Fruit fly (Drosophila melanogaster) whole organism, prepupa: ENCODE data around the gene CG7567.
A peak's percentile ranks its signal among the peaks of the same experiment; 100 is the strongest.

ENCODE experiments used
- Blimp-1 ChIP-seq: fragments of 200-800 bp; sonication (Bioruptor generic); optimal IDR thresholded peaks from 3 replicates; lab custom pipeline; 2017; ENCODE audit warnings: missing biosample characterization, missing genetic modification characterization, mild to moderate bottlenecking, moderate library complexity, missing genetic modification reagents
- CG10631 ChIP-seq: fragments of 200-800 bp; sonication (Bioruptor generic); optimal IDR thresholded peaks from 2 replicates; lab custom pipeline; 2016; ENCODE audit warnings: missing biosample characterization, missing genetic modification characterization
- CG10669 ChIP-seq: fragments of 200-800 bp; sonication (Bioruptor generic); optimal IDR thresholded peaks from 3 replicates; lab custom pipeline; 2018; ENCODE audit warnings: missing biosample characterization, mild to moderate bottlenecking, missing genetic modification characterization, moderate library complexity
- CG11762 ChIP-seq: fragments of 200-800 bp; sonication (Bioruptor generic); optimal IDR thresholded peaks from 3 replicates; lab custom pipeline; 2016; ENCODE audit warnings: missing biosample characterization, missing genetic modification characterization; ENCODE audit not compliant: insufficient read depth
- CG11902 ChIP-seq: fragments of 200-800 bp; sonication (Bioruptor generic); optimal IDR thresholded peaks from 3 replicates; lab custom pipeline; 2016; ENCODE audit warnings: missing biosample characterization, missing genetic modification characterization
- CG15336 ChIP-seq: fragments of 200-800 bp; sonication (Bioruptor generic); IDR thresholded peaks from 2 replicates; pipeline ENCODE4 v1.3.6; 2022; ENCODE audit warnings: missing biosample characterization, missing genetic modification characterization
- CG1621 ChIP-seq: fragments of 200-800 bp; sonication (Bioruptor generic); optimal IDR thresholded peaks from 3 replicates; lab custom pipeline; 2018; ENCODE audit warnings: missing biosample characterization, mild to moderate bottlenecking, missing genetic modification characterization
- CG16779 ChIP-seq: fragments of 200-800 bp; sonication (Bioruptor generic); optimal IDR thresholded peaks from 3 replicates; lab custom pipeline; 2017; ENCODE audit warnings: missing biosample characterization, mild to moderate bottlenecking, missing genetic modification characterization
- CG3032 ChIP-seq: fragments of 200-800 bp; optimal IDR thresholded peaks from 2 replicates; lab custom pipeline; 2019; ENCODE audit warnings: missing biosample characterization, mild to moderate bottlenecking, missing genetic modification characterization, moderate library complexity
- CG32006 ChIP-seq: fragments of 200-800 bp; sonication (Bioruptor generic); optimal IDR thresholded peaks from 3 replicates; lab custom pipeline; 2017; ENCODE audit warnings: missing biosample characterization, mild to moderate bottlenecking, missing genetic modification characterization
- CG34406 ChIP-seq: fragments of 200-800 bp; sonication (Bioruptor generic); optimal IDR thresholded peaks from 3 replicates; lab custom pipeline; 2016; ENCODE audit warnings: missing biosample characterization, missing genetic modification characterization
- CG4318 ChIP-seq: fragments of 200-800 bp; sonication (Bioruptor generic); optimal IDR thresholded peaks from 3 replicates; lab custom pipeline; 2017; ENCODE audit warnings: missing biosample characterization, mild to moderate bottlenecking, missing genetic modification characterization
- CG6163 ChIP-seq: fragments of 200-800 bp; sonication (Bioruptor generic); IDR thresholded peaks from 3 replicates; pipeline ENCODE4 v1.3.6; 2022; ENCODE audit warnings: missing biosample characterization, missing genetic modification characterization
- CG6276 ChIP-seq: fragments of 200-800 bp; sonication (Bioruptor generic); optimal IDR thresholded peaks from 2 replicates; lab custom pipeline; 2017; ENCODE audit warnings: missing biosample characterization, mild to moderate bottlenecking, missing genetic modification characterization
- CG6792 ChIP-seq: fragments of 200-800 bp; sonication (Bioruptor generic); optimal IDR thresholded peaks from 3 replicates; lab custom pipeline; 2016; ENCODE audit warnings: missing biosample characterization, missing genetic modification characterization
- CG6808 ChIP-seq: fragments of 200-800 bp; sonication (Bioruptor generic); optimal IDR thresholded peaks from 3 replicates; lab custom pipeline; 2017; ENCODE audit warnings: missing biosample characterization, missing genetic modification characterization, mild to moderate bottlenecking, moderate library complexity, missing genetic modification reagents
- CG6854 ChIP-seq: fragments of 200-800 bp; sonication (Bioruptor generic); optimal IDR thresholded peaks from 2 replicates; lab custom pipeline; 2017; ENCODE audit warnings: missing biosample characterization, mild to moderate bottlenecking, missing genetic modification characterization
- CG7368 ChIP-seq: fragments of 200-800 bp; sonication (Bioruptor generic); optimal IDR thresholded peaks from 3 replicates; lab custom pipeline; 2016; ENCODE audit warnings: missing biosample characterization, missing genetic modification characterization
- CG8319 ChIP-seq: fragments of 200-800 bp; sonication (Bioruptor generic); optimal IDR thresholded peaks from 3 replicates; lab custom pipeline; 2016; ENCODE audit warnings: missing biosample characterization, missing genetic modification characterization
- CG8632 ChIP-seq: fragments of 200-800 bp; sonication (Bioruptor generic); optimal IDR thresholded peaks from 3 replicates; lab custom pipeline; 2016; ENCODE audit warnings: missing biosample characterization, missing genetic modification characterization
- CG9139 ChIP-seq: fragments of 200-800 bp; sonication (Bioruptor generic); optimal IDR thresholded peaks from 3 replicates; lab custom pipeline; 2017; ENCODE audit warnings: missing biosample characterization, mild to moderate bottlenecking, missing genetic modification characterization
- Eip75B ChIP-seq: fragments of 200-800 bp; sonication (Bioruptor generic); optimal IDR thresholded peaks from 3 replicates; lab custom pipeline; 2016; ENCODE audit warnings: missing biosample characterization, missing genetic modification characterization
- Eip93F ChIP-seq: fragments of 200-800 bp; sonication (Bioruptor generic); optimal IDR thresholded peaks from 2 replicates; lab custom pipeline; 2016; ENCODE audit warnings: missing biosample characterization, mild to moderate bottlenecking, missing genetic modification characterization
- Ets96B ChIP-seq: fragments of 200-800 bp; optimal IDR thresholded peaks from 2 replicates; lab custom pipeline; 2019; ENCODE audit warnings: missing biosample characterization, mild to moderate bottlenecking, missing genetic modification characterization, moderate library complexity
- Gug ChIP-seq: fragments of 200-800 bp; sonication (Bioruptor generic); IDR thresholded peaks from 2 replicates; pipeline ENCODE4 v1.3.6; 2022; ENCODE audit warnings: missing biosample characterization, missing genetic modification characterization
- Hr38 ChIP-seq: sonication (Bioruptor generic); optimal IDR thresholded peaks from 2 replicates; lab custom pipeline; 2016; ENCODE audit warnings: missing biosample characterization, missing genetic modification characterization
- Hr39 ChIP-seq: fragments of 200-800 bp; sonication (Bioruptor generic); optimal IDR thresholded peaks from 2 replicates; lab custom pipeline; 2016; ENCODE audit warnings: missing biosample characterization, missing genetic modification characterization
- Hr4 ChIP-seq: fragments of 200-800 bp; sonication (Bioruptor generic); optimal IDR thresholded peaks from 3 replicates; lab custom pipeline; 2016; ENCODE audit warnings: missing biosample characterization, missing genetic modification characterization
- Lpt ChIP-seq: fragments of 200-800 bp; sonication (Bioruptor generic); optimal IDR thresholded peaks from 3 replicates; lab custom pipeline; 2016; ENCODE audit warnings: missing biosample characterization, missing genetic modification characterization
- Met ChIP-seq: fragments of 200-800 bp; sonication (Bioruptor generic); optimal IDR thresholded peaks from 3 replicates; lab custom pipeline; 2016; ENCODE audit warnings: missing biosample characterization, missing genetic modification characterization
- OdsH ChIP-seq: fragments of 200-800 bp; sonication (Bioruptor generic); optimal IDR thresholded peaks from 3 replicates; lab custom pipeline; 2016; ENCODE audit warnings: missing biosample characterization, missing genetic modification characterization
- Smox ChIP-seq: fragments of 200-800 bp; sonication (Bioruptor generic); optimal IDR thresholded peaks from 3 replicates; lab custom pipeline; 2016; ENCODE audit warnings: missing biosample characterization, missing genetic modification characterization
- Sox14 ChIP-seq: fragments of 200-800 bp; sonication (Bioruptor generic); optimal IDR thresholded peaks from 3 replicates; lab custom pipeline; 2016; ENCODE audit warnings: missing biosample characterization, missing genetic modification characterization
- Sox15 ChIP-seq: fragments of 200-800 bp; sonication (Bioruptor generic); optimal IDR thresholded peaks from 3 replicates; lab custom pipeline; 2016; ENCODE audit warnings: missing biosample characterization, missing genetic modification characterization
- achi ChIP-seq: fragments of 200-800 bp; sonication (Bioruptor generic); optimal IDR thresholded peaks from 3 replicates; lab custom pipeline; 2016; ENCODE audit warnings: missing biosample characterization, missing genetic modification characterization
- cyc ChIP-seq: fragments of 200-800 bp; sonication (Bioruptor generic); optimal IDR thresholded peaks from 3 replicates; lab custom pipeline; 2016; ENCODE audit warnings: missing biosample characterization, missing genetic modification characterization
- dac ChIP-seq: fragments of 200-800 bp; sonication (Bioruptor generic); optimal IDR thresholded peaks from 2 replicates; lab custom pipeline; 2017; ENCODE audit warnings: missing biosample characterization, mild to moderate bottlenecking, missing genetic modification characterization
- eg ChIP-seq: fragments of 200-800 bp; sonication (Bioruptor generic); IDR thresholded peaks from 3 replicates; pipeline ENCODE4 v1.3.6; 2022; ENCODE audit warnings: missing biosample characterization, missing genetic modification characterization
- esn ChIP-seq: fragments of 200-800 bp; sonication (Bioruptor generic); optimal IDR thresholded peaks from 2 replicates; lab custom pipeline; 2016; ENCODE audit warnings: missing biosample characterization, mild to moderate bottlenecking, missing genetic modification characterization, moderate library complexity
- fd59A ChIP-seq: fragments of 200-800 bp; sonication (Bioruptor generic); optimal IDR thresholded peaks from 2 replicates; lab custom pipeline; 2017; ENCODE audit warnings: missing biosample characterization, mild to moderate bottlenecking, missing genetic modification characterization, missing genetic modification reagents
- fd85E ChIP-seq: fragments of 200-800 bp; sonication (Bioruptor generic); optimal IDR thresholded peaks from 3 replicates; lab custom pipeline; 2016; ENCODE audit warnings: missing biosample characterization, missing genetic modification characterization
- fkh ChIP-seq: fragments of 200-800 bp; sonication (Bioruptor generic); optimal IDR thresholded peaks from 3 replicates; lab custom pipeline; 2017; ENCODE audit warnings: missing biosample characterization, mild to moderate bottlenecking, missing genetic modification characterization, moderate library complexity
- lz ChIP-seq: fragments of 200-800 bp; sonication (Bioruptor generic); optimal IDR thresholded peaks from 3 replicates; lab custom pipeline; 2016; ENCODE audit warnings: missing biosample characterization, missing genetic modification characterization
- pdm3 ChIP-seq: fragments of 200-800 bp; sonication (Bioruptor generic); optimal IDR thresholded peaks from 3 replicates; lab custom pipeline; 2016; ENCODE audit warnings: missing biosample characterization, missing genetic modification characterization
- spab ChIP-seq: fragments of 200-800 bp; sonication (Bioruptor generic); optimal IDR thresholded peaks from 2 replicates; lab custom pipeline; 2017; ENCODE audit warnings: missing biosample characterization, mild to moderate bottlenecking, missing genetic modification characterization, missing genetic modification reagents
- svp ChIP-seq: fragments of 200-800 bp; sonication (Bioruptor generic); peaks from one replicate; lab custom pipeline; 2016; ENCODE audit warnings: missing biosample characterization, missing genetic modification characterization
- vri ChIP-seq: fragments of 200-800 bp; sonication (Bioruptor generic); optimal IDR thresholded peaks from 3 replicates; lab custom pipeline; 2016; ENCODE audit warnings: missing biosample characterization, mild to moderate bottlenecking, missing genetic modification characterization

CG7567 gene

DNA sequence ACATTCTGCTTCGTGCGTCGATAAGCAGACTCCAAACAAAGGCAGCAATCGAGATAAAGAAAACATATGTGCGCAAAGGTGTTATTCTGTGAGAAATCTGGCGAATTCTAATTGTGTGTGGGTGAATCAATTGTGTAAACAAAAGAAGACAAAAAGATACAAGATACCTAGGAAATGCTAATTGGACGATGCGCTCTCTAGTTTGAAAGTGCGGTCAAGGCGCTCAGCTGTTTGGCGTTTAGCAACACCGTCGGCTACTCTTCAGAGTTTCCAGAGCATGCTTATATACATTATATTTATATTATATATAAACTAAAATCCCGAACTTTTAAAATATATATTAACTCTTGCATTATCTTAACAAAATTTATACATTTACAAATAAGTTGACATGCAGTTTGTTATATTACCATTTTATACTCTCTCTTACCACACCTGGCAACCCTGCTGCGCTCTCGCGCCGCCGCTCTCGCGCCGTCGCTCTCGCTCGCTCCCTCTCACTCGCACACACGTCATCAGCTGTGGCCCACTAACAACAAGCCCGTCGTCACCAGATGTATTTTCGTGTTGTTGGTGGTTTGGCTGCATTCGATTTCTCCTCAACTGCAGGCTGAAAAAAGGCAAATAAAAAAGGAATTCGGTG lies 30.7 kb upstream of the CG7567 start, which contains the start of gene CG1907 (continued):
- TF ChIP-seq CG1621 (tag; lab: Kevin White, UChicago) (peak; percentile 93), CG3032 (peak; percentile 98), CG6854 (peak; percentile 97), esn (peak; percentile 96), Sox14 (GFP tag; lab: Kevin White, UChicago) (peak; percentile 93), Ets96B (peak; percentile 98), CG8319 (peak; percentile 96), CG11762 (GFP tag; lab: Kevin White, UChicago) (peak; percentile 97), fd85E (GFP tag; lab: Kevin White, UChicago) (peak; percentile 89)

dm6 chr3R:29617709-29618212 lies 29.9 kb upstream of the CG7567 start:
- no peak for TF ChIP-seq CG15336 (GFP tag; lab: Robert Waterston, UW)
- TF ChIP-seq CG10631 (GFP tag; lab: Kevin White, UChicago), result no peak
- peak; percentile 96 for TF ChIP-seq svp
- TF ChIP-seq CG6792 (GFP tag; lab: Kevin White, UChicago), result no peak
- no peak for TF ChIP-seq CG11762 (GFP tag; lab: Kevin White, UChicago)
- TF ChIP-seq Met (GFP tag; lab: Kevin White, UChicago), result no peak

- TF ChIP-seq pdm3 (GFP tag; lab: Kevin White, UChicago) (peak; percentile 53), CG32006 (GFP tag; lab: Kevin White, UChicago) (peak; percentile 38), eg (peak; percentile 69), svp (no peak), CG16779 (no peak), CG10631 (GFP tag; lab: Kevin White, UChicago) (peak; percentile 63), Eip93F (GFP tag; lab: Kevin White, UChicago) (no peak), Lpt (GFP tag; lab: Kevin White, UChicago) (no peak), Hr39 (GFP tag; lab: Kevin White, UChicago) (peak; percentile 34), spab (no peak), CG7368 (GFP tag; lab: Kevin White, UChicago) (peak; percentile 9), esn (peak; percentile 48), Gug (GFP tag; lab: Robert Waterston, UW) (no peak), CG6163 (peak; percentile 76), CG4318 (GFP tag; lab: Kevin White, UChicago) (no peak), OdsH (GFP tag; lab: Kevin White, UChicago) (peak; percentile 57), Blimp-1 (GFP tag; lab: Kevin White, UChicago) (no peak), Sox15 (GFP tag; lab: Kevin White, UChicago) (no peak), CG34406 (GFP tag; lab: Kevin White, UChicago) (peak; percentile 28), Hr38 (no peak), CG10669 (peak; percentile 31), dac (GFP tag; lab: Kevin White, UChicago) (no peak), Eip75B (GFP tag; lab: Kevin White, UChicago) (peak; percentile 37), fd85E (GFP tag; lab: Kevin White, UChicago) (no peak), Ets96B (peak; percentile 61), fd59A (peak; percentile 27), cyc (GFP tag; lab: Kevin White, UChicago) (no peak), Smox (GFP tag; lab: Kevin White, UChicago) (peak; percentile 30), lz (peak; percentile 33), CG3032 (peak; percentile 52), achi (peak; percentile 22), CG6276 (GFP tag; lab: Kevin White, UChicago) (no peak), CG11902 (no peak), fkh (GFP tag; lab: Kevin White, UChicago) (no peak), Sox14 (GFP tag; lab: Kevin White, UChicago) (peak; percentile 33), vri (GFP tag; lab: Kevin White, UChicago) (no peak), Hr4 (peak; percentile 21), CG8632 (peak; percentile 31), CG9139 (GFP tag; lab: Kevin White, UChicago) (no peak), CG6808 (GFP tag; lab: Kevin White, UChicago) (no peak)
These were observed 29.3 kb upstream of the CG7567 start for dm6 chr3R:29617197-29617596.
